Fruit fly (Drosophila melanogaster): ENCODE results near the gene LManIII.

DNA sequence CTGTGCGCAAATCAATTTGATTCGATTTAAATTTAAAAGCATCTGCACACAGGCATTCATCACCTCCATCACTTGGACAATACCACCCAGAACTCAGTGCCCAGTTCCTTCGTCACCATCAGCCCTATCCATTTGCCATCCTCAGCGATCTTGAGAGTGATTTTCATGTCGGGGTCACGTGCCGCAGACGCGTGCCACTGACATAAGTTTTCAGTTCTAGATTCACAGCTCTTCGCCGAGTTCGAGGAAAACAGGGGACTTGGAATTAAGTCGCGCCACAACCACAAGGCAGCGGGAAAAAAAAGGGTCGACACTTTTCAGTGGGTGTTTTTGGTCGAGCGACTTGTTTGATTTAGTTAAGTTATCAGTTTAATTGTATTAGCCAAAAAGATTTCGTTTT, 25.4 kb downstream of the LManIII start:
- TF ChIP-seq Abd-B (GFP tag; optimal IDR thresholded peaks at IDR 0.05) (no peak), CG7271 (tag; optimal IDR thresholded peaks at IDR 0.05) (no peak), CG12071 (GFP tag; optimal IDR thresholded peaks at IDR 0.05) (no peak), ara (GFP tag; IDR thresholded peaks at IDR 0.05) (no peak), tx (GFP tag; optimal IDR thresholded peaks at IDR 0.05) (no peak), CG11398 (GFP tag; optimal IDR thresholded peaks at IDR 0.05) (no peak), CG6654 (GFP tag; optimal IDR thresholded peaks at IDR 0.05) (no peak), MBD-R2 (GFP tag; IDR thresholded peaks at IDR 0.05) (no peak)

Measured in whole organism, embryonic.